Fruit fly (Drosophila melanogaster): ENCODE data around the gene rst.

The rst gene

dm6 chrX:2977857-2978473 lies 4.3 kb upstream of the rst start (continued):
- TF ChIP-seq CG10274 (GFP tag; optimal IDR thresholded peaks at IDR 0.05) (no peak), Max (GFP tag; optimal IDR thresholded peaks at IDR 0.05) (no peak), pb (GFP tag; optimal IDR thresholded peaks at IDR 0.05) (no peak), CG31388 (GFP tag; optimal IDR thresholded peaks at IDR 0.05) (no peak), jigr1 (GFP tag; IDR thresholded peaks at IDR 0.05) (no peak), CG10366 (GFP tag; IDR thresholded peaks at IDR 0.05) (peak; percentile 34; the same call in 1 of the 2 replicates), CG14965 (GFP tag; optimal IDR thresholded peaks at IDR 0.05; ENCODE audit: borderline replicate concordance) (no peak), CG3726 (GFP tag; IDR thresholded peaks at IDR 0.05) (0 out of 3 replicates have a peak, but pooled peaks have one; percentile 29), CG5180 (GFP tag; optimal IDR thresholded peaks at IDR 0.05) (no peak), zen2 (GFP tag; IDR thresholded peaks at IDR 0.05; ENCODE audit: partially characterized antibody) (no peak), jumu (GFP tag; optimal IDR thresholded peaks at IDR 0.05) (no peak), prd (optimal IDR thresholded peaks at IDR 0.05) (no peak), prd (GFP tag; IDR thresholded peaks at IDR 0.05) (peak; percentile 60; the same call in 2 of the 3 replicates), scrt (GFP tag; optimal IDR thresholded peaks at IDR 0.05) (peak; percentile 6), vfl (GFP tag; optimal IDR thresholded peaks at IDR 0.05) (no peak), CG8089 (GFP tag; optimal IDR thresholded peaks at IDR 0.05) (no peak), CG2199 (GFP tag; IDR thresholded peaks at IDR 0.05) (no peak), CTCF (GFP tag; optimal IDR thresholded peaks at IDR 0.05) (no peak), mam (GFP tag; optimal IDR thresholded peaks at IDR 0.05) (no peak), CG14014 (GFP tag; IDR thresholded peaks at IDR 0.05) (no peak), cad (GFP tag; optimal IDR thresholded peaks at IDR 0.05) (no peak), CG9437 (GFP tag; optimal IDR thresholded peaks at IDR 0.05) (no peak), CG8388 (GFP tag; optimal IDR thresholded peaks at IDR 0.05) (peak; percentile 49), CG13287 (GFP tag; IDR thresholded peaks at IDR 0.05; ENCODE audit: partially characterized antibody) (no peak), klu (GFP tag; IDR thresholded peaks at IDR 0.05) (no peak), Sox102F (GFP tag; optimal IDR thresholded peaks at IDR 0.05) (peak; percentile 52), vvl (GFP tag; IDR thresholded peaks at IDR 0.05) (0 out of 2 replicates have a peak, but pooled peaks have one; percentile 41), CG6689 (GFP tag; IDR thresholded peaks at IDR 0.05) (peak; percentile 54; the same call in 1 of the 2 replicates), Six4 (GFP tag; optimal IDR thresholded peaks at IDR 0.05) (no peak), CG10267 (tag; optimal IDR thresholded peaks at IDR 0.05) (peak; percentile 34), nerfin-2 (GFP tag; IDR thresholded peaks at IDR 0.05; ENCODE audit: partially characterized antibody) (no peak), CG18011 (GFP tag; optimal IDR thresholded peaks at IDR 0.05) (no peak), CG2116 (GFP tag; optimal IDR thresholded peaks at IDR 0.05) (no peak), ara (GFP tag; IDR thresholded peaks at IDR 0.05) (0 out of 2 replicates have a peak, but pooled peaks have one; percentile 33), tap (tag; optimal IDR thresholded peaks at IDR 0.05) (no peak), ERR (GFP tag; optimal IDR thresholded peaks at IDR 0.05) (no peak), CG4730 (GFP tag; IDR thresholded peaks at IDR 0.05) (no peak), Lhr (GFP tag; optimal IDR thresholded peaks at IDR 0.05) (no peak), nmo (GFP tag; optimal IDR thresholded peaks at IDR 0.05) (peak; percentile 38), gro (GFP tag; optimal IDR thresholded peaks at IDR 0.05) (no peak), tio (GFP tag; optimal IDR thresholded peaks at IDR 0.05) (peak; percentile 22), gsb-n (tag; optimal IDR thresholded peaks at IDR 0.05) (peak; percentile 54), CG15696 (tag; optimal IDR thresholded peaks at IDR 0.05) (peak; percentile 43), knrl (GFP tag; IDR thresholded peaks at IDR 0.05; ENCODE audit: partially characterized antibody) (no peak), CG8944 (GFP tag; optimal IDR thresholded peaks at IDR 0.05) (peak; percentile 20), CG9215 (GFP tag; IDR thresholded peaks at IDR 0.05) (no peak), pnt (GFP tag; optimal IDR thresholded peaks at IDR 0.05) (peak; percentile 52), E2f2 (GFP tag; IDR thresholded peaks at IDR 0.05) (peak; percentile 38; the same call in 1 of the 2 replicates), NFAT (GFP tag; IDR thresholded peaks at IDR 0.05) (no peak), CG11398 (GFP tag; optimal IDR thresholded peaks at IDR 0.05) (no peak), grn (GFP tag; optimal IDR thresholded peaks at IDR 0.05) (no peak), br (optimal IDR thresholded peaks at IDR 0.05) (no peak)

All from whole organism, embryonic.